Worm (Caenorhabditis elegans): Measurements from ENCODE around the gene Y37H2A.14.

Gene Y37H2A.14

DNA sequence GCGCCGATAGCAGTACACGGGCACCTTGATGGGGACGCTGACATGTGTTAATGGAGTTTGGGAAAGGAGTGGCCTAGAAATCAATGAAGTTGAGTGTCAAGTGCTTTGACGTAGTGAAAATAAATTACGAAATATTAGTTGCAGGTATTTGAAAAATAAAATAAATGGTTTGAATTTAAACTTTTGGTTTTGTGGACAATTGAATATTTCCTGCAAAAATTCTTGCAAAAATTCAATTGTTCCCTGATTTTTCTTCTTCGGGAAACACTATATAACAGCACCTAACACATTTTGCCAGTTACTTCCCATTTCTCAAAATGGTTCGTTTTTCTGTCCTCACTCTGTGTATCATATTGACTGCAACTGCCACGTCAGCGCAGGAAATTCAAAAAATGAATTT, 996 bp upstream of the Y37H2A.14 start, which contains the start of gene Y37H2A.13:
Gene Y37H2A.13 (plus strand): TSS at position 301 of the 400 bp plus-strand sequence.
- no peak for TF ChIP-seq nhr-67 (tag; optimal IDR thresholded peaks at IDR 0.05)
- no peak for TF ChIP-seq daf-12 (tag; optimal IDR thresholded peaks at IDR 0.05)
- no peak for TF ChIP-seq sea-2 (GFP tag; optimal IDR thresholded peaks at IDR 0.05)
- TF ChIP-seq fkh-10 (GFP tag; optimal IDR thresholded peaks at IDR 0.05), result no peak
- no peak for TF ChIP-seq nhr-237 (tag; optimal IDR thresholded peaks at IDR 0.05)
- no peak for TF ChIP-seq pha-4 (tag; optimal IDR thresholded peaks at IDR 0.05)
- no peak for TF ChIP-seq unc-62 (GFP tag; optimal IDR thresholded peaks at IDR 0.05)
- TF ChIP-seq ceh-82 (tag; optimal IDR thresholded peaks at IDR 0.05), result no peak
- TF ChIP-seq nhr-76 (tag; optimal IDR thresholded peaks at IDR 0.05), result no peak
- no peak for TF ChIP-seq ceh-16 (tag; optimal IDR thresholded peaks at IDR 0.05)
- TF ChIP-seq ceh-28 (tag; optimal IDR thresholded peaks at IDR 0.05), result no peak
- no peak for TF ChIP-seq skn-1 (tag; optimal IDR thresholded peaks at IDR 0.05)
- no peak for TF ChIP-seq jun-1 (tag; optimal IDR thresholded peaks at IDR 0.05)
- no peak for TF ChIP-seq lin-39 (tag; optimal IDR thresholded peaks at IDR 0.05)
- TF ChIP-seq nfya-1 (tag; optimal IDR thresholded peaks at IDR 0.05; ENCODE audit: insufficient read depth), result no peak
- TF ChIP-seq lsy-12 (tag; optimal IDR thresholded peaks at IDR 0.05), result no peak

DNA sequence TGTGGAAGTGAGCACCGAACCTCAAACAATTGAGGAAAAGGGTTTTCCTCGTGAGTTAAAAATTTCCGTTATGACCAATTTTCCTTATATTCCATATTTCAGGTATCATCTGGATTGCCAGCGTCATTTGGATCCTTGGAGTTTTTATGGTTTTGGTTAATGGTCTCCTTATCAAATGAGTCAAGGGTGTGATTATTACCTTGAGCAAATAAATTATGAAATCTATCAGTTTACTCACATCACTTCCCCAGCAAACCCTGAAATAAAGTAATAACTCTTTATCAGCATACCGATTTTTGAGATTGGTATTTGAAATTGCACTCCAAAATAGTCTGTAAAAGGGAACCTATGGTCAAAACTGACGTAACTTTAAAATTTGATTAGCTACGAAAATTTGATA, 897 bp downstream of the Y37H2A.14 start:
- TF ChIP-seq lin-15B (tag; optimal IDR thresholded peaks at IDR 0.05) (no peak), nhr-11 (tag; optimal IDR thresholded peaks at IDR 0.05) (no peak)

DNA sequence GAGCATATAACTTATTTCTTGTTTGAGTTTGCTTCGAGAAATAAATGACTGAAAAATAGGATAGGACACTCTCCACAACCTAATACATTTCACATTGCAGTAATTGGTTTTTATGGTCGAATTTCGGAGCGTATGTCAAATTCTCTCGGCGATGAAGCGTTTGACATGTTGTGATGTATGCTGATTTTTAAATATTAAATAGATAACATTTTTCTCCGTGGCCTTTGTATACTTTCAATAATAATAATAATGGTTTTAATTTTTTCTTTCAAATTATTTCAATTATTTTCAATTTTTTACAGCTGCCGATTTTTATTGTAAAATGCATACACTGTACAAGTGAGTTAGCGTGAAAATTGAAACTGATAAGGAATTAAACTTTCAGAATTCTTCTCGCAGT, 2.5 kb downstream of the Y37H2A.14 start, which contains the start of gene C14A6.3:
Gene C14A6.3 (plus strand): TSS at position 301 of the 400 bp plus-strand sequence.
- TF ChIP-seq lin-15B (tag; optimal IDR thresholded peaks at IDR 0.05), result no peak
- TF ChIP-seq nhr-11 (tag; optimal IDR thresholded peaks at IDR 0.05), result no peak
- no peak for TF ChIP-seq ceh-16 (tag; optimal IDR thresholded peaks at IDR 0.05)
- no peak for TF ChIP-seq hmg-11 (tag; optimal IDR thresholded peaks at IDR 0.05)

DNA sequence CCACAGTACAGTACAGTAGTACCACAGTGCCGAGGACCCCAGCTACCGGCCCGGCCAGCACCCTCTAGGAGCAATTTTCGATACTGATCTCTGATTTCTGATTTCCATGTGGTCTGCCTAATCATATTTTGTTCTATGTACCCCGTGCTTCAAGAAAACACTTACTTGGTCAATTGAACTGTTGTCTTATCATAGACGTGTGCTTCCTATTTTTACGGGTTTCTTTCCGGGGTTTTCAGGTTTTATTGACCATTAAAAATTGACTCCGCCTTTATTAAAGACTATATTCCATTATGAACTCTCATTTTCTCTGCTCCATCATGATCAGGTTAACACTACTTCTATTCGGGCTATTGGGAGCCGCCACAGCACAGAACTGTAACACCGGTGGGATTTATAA, 14.2 kb downstream of the Y37H2A.14 start, which contains the start of gene clec-48:
Gene clec-48 (plus strand): TSS at position 320 of the 400 bp plus-strand sequence.
- TF ChIP-seq elt-2 (tag; optimal IDR thresholded peaks at IDR 0.05) (peak; percentile 50), hmg-11 (tag; optimal IDR thresholded peaks at IDR 0.05) (no peak), ZK546.5 (tag; optimal IDR thresholded peaks at IDR 0.05) (no peak), pqm-1 (tag; optimal IDR thresholded peaks at IDR 0.05) (peak; percentile 66), nhr-67 (tag; optimal IDR thresholded peaks at IDR 0.05) (no peak), nhr-11 (tag; optimal IDR thresholded peaks at IDR 0.05) (no peak), ceh-28 (tag; optimal IDR thresholded peaks at IDR 0.05) (no peak), unc-62 (GFP tag; optimal IDR thresholded peaks at IDR 0.05) (no peak), nhr-28 (tag; optimal IDR thresholded peaks at IDR 0.05) (no peak), R02D3.7 (tag; optimal IDR thresholded peaks at IDR 0.05) (no peak), ceh-9 (tag; optimal IDR thresholded peaks at IDR 0.05) (no peak), fkh-10 (GFP tag; optimal IDR thresholded peaks at IDR 0.05) (no peak), jun-1 (tag; optimal IDR thresholded peaks at IDR 0.05) (no peak)

DNA sequence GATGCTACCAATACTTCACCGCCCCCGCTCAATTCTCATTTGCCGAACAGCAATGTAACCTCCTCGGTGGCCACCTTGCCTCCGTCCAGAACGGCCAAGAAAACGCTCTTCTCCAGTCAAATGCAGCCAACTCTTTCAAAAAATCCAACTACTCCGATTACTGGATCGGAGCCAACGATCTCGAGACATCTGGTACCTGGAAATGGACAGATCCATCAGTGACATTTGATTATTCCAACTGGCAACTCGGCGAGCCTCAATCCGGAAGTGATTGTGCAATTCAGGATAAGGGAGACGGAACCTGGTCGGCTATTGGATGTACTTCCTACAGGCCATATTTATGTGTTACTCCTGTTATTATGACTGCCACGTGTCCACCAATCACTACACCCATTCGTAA, 14.6 kb downstream of the Y37H2A.14 start:
- no peak for TF ChIP-seq egl-5 (tag; optimal IDR thresholded peaks at IDR 0.05)
- no peak for TF ChIP-seq snpc-4 (tag; optimal IDR thresholded peaks at IDR 0.05)
- no peak for TF ChIP-seq aly-2 (tag; optimal IDR thresholded peaks at IDR 0.05)
- TF ChIP-seq ceh-16 (tag; optimal IDR thresholded peaks at IDR 0.05), result no peak
- no peak for TF ChIP-seq ama-1 (optimal IDR thresholded peaks at IDR 0.05)
- no peak for TF ChIP-seq nhr-11 (tag; optimal IDR thresholded peaks at IDR 0.05)
- TF ChIP-seq lin-15B (tag; optimal IDR thresholded peaks at IDR 0.05), result no peak
- TF ChIP-seq unc-39 (tag; optimal IDR thresholded peaks at IDR 0.05), result no peak
- no peak for TF ChIP-seq mdl-1 (tag; optimal IDR thresholded peaks at IDR 0.05)
- TF ChIP-seq nhr-12 (tag; optimal IDR thresholded peaks at IDR 0.05), result no peak
- TF ChIP-seq nhr-43 (tag; optimal IDR thresholded peaks at IDR 0.05; ENCODE audit: poor library complexity, severe bottlenecking), result no peak
- TF ChIP-seq fkh-10 (GFP tag; optimal IDR thresholded peaks at IDR 0.05), result no peak
- no peak for TF ChIP-seq nhr-76 (tag; optimal IDR thresholded peaks at IDR 0.05)
- no peak for TF ChIP-seq nhr-25 (tag; optimal IDR thresholded peaks at IDR 0.05)
- no peak for TF ChIP-seq zag-1 (tag; optimal IDR thresholded peaks at IDR 0.05)
- TF ChIP-seq egl-27 (tag; optimal IDR thresholded peaks at IDR 0.05), result no peak
